Worm (Caenorhabditis elegans) whole organism, mixed stage, embryonic: Measurements from ENCODE around the gene F40F9.10.

Source experiments
- elt-3 ChIP-seq: fragments of 150-350 bp; optimal IDR thresholded peaks from 2 replicates; lab custom pipeline; 2014; ENCODE audit warnings: missing biosample characterization, missing genetic modification characterization
- mep-1 ChIP-seq: fragments of 150-350 bp; optimal IDR thresholded peaks from 2 replicates; lab custom pipeline; 2017; ENCODE audit warnings: missing biosample characterization, missing genetic modification reagents, missing genetic modification characterization, inconsistent platforms

- TF ChIP-seq elt-3 (tag; lab: Kevin White, UChicago) = no peak
- TF ChIP-seq mep-1 (tag; lab: Kevin White, UChicago) = no peak
Measured at ce11 chrV:9702755-9703154, 10.7 kb downstream of the F40F9.10 start, which contains the start of gene xbx-6.
